Fruit fly (Drosophila melanogaster) whole organism: Measurements from ENCODE around the gene MED31.

Source experiments
- CG8478 ChIP-seq: fragments of >200 bp; optimal IDR thresholded peaks from 2 replicates; lab custom pipeline; 2018; ENCODE audit warnings: inconsistent platforms
- Dll ChIP-seq: fragments of >200 bp; optimal IDR thresholded peaks from 2 replicates; lab custom pipeline; 2017
- EcR ChIP-seq, 2 experiments: fragments of >200 bp; optimal IDR thresholded peaks; 2 replicates each; lab custom pipeline; 2017; ENCODE audit warnings: missing biosample characterization in 2 of 2, missing genetic modification characterization in 2 of 2, missing genetic modification reagents in 2 of 2
- pan ChIP-seq: fragments of >200 bp; optimal IDR thresholded peaks from 2 replicates; lab custom pipeline; 2017
- psq ChIP-seq: fragments of >200 bp; optimal IDR thresholded peaks from 2 replicates; lab custom pipeline; 2017
- usp ChIP-seq: fragments of >200 bp; optimal IDR thresholded peaks from 2 replicates; lab custom pipeline; 2017; ENCODE audit warnings: missing biosample characterization, missing genetic modification characterization, mixed read lengths

- TF ChIP-seq usp (GFP tag; lab: Kevin White, UChicago), result no peak
- no peak for TF ChIP-seq EcR (GFP tag; optimal IDR thresholded peaks at IDR 0.05; lab: Kevin White, UChicago)
- TF ChIP-seq Dll, result no peak
- no peak for TF ChIP-seq CG8478
- TF ChIP-seq pan (lab: Kevin White, UChicago), result no peak
- no peak for TF ChIP-seq psq (lab: Kevin White, UChicago)
These were observed 23.2 kb downstream of the MED31 start for dm6 chr3R:4664947-4665346.
